Fruit fly (Drosophila melanogaster) whole organism, pupa: ENCODE measurements around the gene CG14142.

Source experiments
- CG10348 ChIP-seq: fragments of 200-800 bp; sonication (Bioruptor generic); IDR thresholded peaks from 2 replicates; pipeline ENCODE4 v1.3.6; 2022; ENCODE audit warnings: missing biosample characterization, missing genetic modification characterization
- CG12605 ChIP-seq: fragments of 200-800 bp; sonication (Bioruptor generic); IDR thresholded peaks from 2 replicates; pipeline ENCODE4 v1.3.6; 2022; ENCODE audit warnings: missing biosample characterization, missing genetic modification characterization
- CG13204 ChIP-seq: fragments of 200-800 bp; sonication (Bioruptor generic); optimal IDR thresholded peaks from 2 replicates; lab custom pipeline; 2018; ENCODE audit warnings: missing biosample characterization, mild to moderate bottlenecking, missing genetic modification characterization, moderate library complexity
- CG14655 ChIP-seq: fragments of 200-800 bp; sonication (Bioruptor generic); optimal IDR thresholded peaks from 3 replicates; lab custom pipeline; 2017; ENCODE audit warnings: mild to moderate bottlenecking, missing biosample characterization, missing genetic modification reagents, missing genetic modification characterization
- CG15710 ChIP-seq: fragments of 200-800 bp; sonication (Bioruptor generic); optimal IDR thresholded peaks from 2 replicates; lab custom pipeline; 2018; ENCODE audit warnings: missing biosample characterization, mild to moderate bottlenecking, missing genetic modification characterization, moderate library complexity
- CG17806 ChIP-seq: fragments of 200-800 bp; sonication (Bioruptor generic); optimal IDR thresholded peaks from 2 replicates; lab custom pipeline; 2018; ENCODE audit warnings: missing biosample characterization, mild to moderate bottlenecking, missing genetic modification characterization, moderate library complexity
- CG32121 ChIP-seq: fragments of 200-800 bp; sonication (Bioruptor generic); IDR thresholded peaks from 2 replicates; pipeline ENCODE4 v1.3.6; 2022; ENCODE audit warnings: missing biosample characterization, missing genetic modification characterization
- CG34367 ChIP-seq: fragments of 200-800 bp; sonication (Bioruptor generic); optimal IDR thresholded peaks from 2 replicates; lab custom pipeline; 2018; ENCODE audit warnings: missing biosample characterization, mild to moderate bottlenecking, missing genetic modification characterization
- CG4496 ChIP-seq: fragments of 200-800 bp; sonication (Bioruptor generic); IDR thresholded peaks from 3 replicates; pipeline ENCODE4 v1.3.6; 2022; ENCODE audit warnings: missing biosample characterization, missing genetic modification characterization
- CG8159 ChIP-seq: fragments of 200-800 bp; sonication (Bioruptor generic); optimal IDR thresholded peaks from 3 replicates; lab custom pipeline; 2018; ENCODE audit warnings: missing biosample characterization, mild to moderate bottlenecking, missing genetic modification characterization, moderate library complexity
- CG8301 ChIP-seq: fragments of 200-800 bp; sonication (Bioruptor generic); optimal IDR thresholded peaks from 2 replicates; lab custom pipeline; 2018; ENCODE audit warnings: missing biosample characterization, mild to moderate bottlenecking, missing genetic modification characterization
- CG9948 ChIP-seq: fragments of 200-800 bp; sonication (Bioruptor generic); optimal IDR thresholded peaks from 2 replicates; lab custom pipeline; 2018; ENCODE audit warnings: missing biosample characterization, mild to moderate bottlenecking, missing genetic modification characterization, moderate library complexity
- D1 ChIP-seq: fragments of 200-800 bp; sonication (Bioruptor generic); optimal IDR thresholded peaks from 2 replicates; lab custom pipeline; 2018; ENCODE audit warnings: missing biosample characterization, mild to moderate bottlenecking, missing genetic modification characterization, moderate library complexity
- EcR ChIP-seq: fragments of 200-800 bp; sonication (Bioruptor generic); optimal IDR thresholded peaks from 3 replicates; lab custom pipeline; 2019; ENCODE audit warnings: missing biosample characterization, missing genetic modification characterization, mild to moderate bottlenecking, moderate library complexity, missing genetic modification reagents
- Ets98B ChIP-seq: fragments of 200-800 bp; sonication (Bioruptor generic); IDR thresholded peaks from 2 replicates; pipeline ENCODE4 v1.3.6; 2022; ENCODE audit warnings: missing biosample characterization, missing genetic modification characterization
- Pif1A ChIP-seq: fragments of 200-800 bp; sonication (Bioruptor generic); optimal IDR thresholded peaks from 3 replicates; lab custom pipeline; 2016; ENCODE audit warnings: missing biosample characterization, missing genetic modification characterization
- Pif1B ChIP-seq: fragments of 200-800 bp; sonication (Bioruptor generic); optimal IDR thresholded peaks from 3 replicates; lab custom pipeline; 2016; ENCODE audit warnings: missing biosample characterization, missing genetic modification characterization
- Snoo ChIP-seq: fragments of 200-800 bp; sonication (Bioruptor generic); optimal IDR thresholded peaks from 3 replicates; lab custom pipeline; 2017; ENCODE audit warnings: missing biosample characterization, mild to moderate bottlenecking, missing genetic modification characterization, inconsistent platforms
- fd96Ca ChIP-seq: fragments of 200-800 bp; sonication (Bioruptor generic); IDR thresholded peaks from 3 replicates; pipeline ENCODE4 v1.3.6; 2022; ENCODE audit warnings: missing biosample characterization, missing genetic modification characterization
- gl ChIP-seq: fragments of 200-800 bp; sonication (Bioruptor generic); optimal IDR thresholded peaks from 2 replicates; lab custom pipeline; 2018; ENCODE audit warnings: missing biosample characterization, mild to moderate bottlenecking, missing genetic modification characterization
- rn ChIP-seq: fragments of 200-800 bp; sonication (Bioruptor generic); IDR thresholded peaks from 2 replicates; pipeline ENCODE4 v1.3.6; 2022; ENCODE audit warnings: missing biosample characterization, missing genetic modification characterization

Gene CG14142

DNA sequence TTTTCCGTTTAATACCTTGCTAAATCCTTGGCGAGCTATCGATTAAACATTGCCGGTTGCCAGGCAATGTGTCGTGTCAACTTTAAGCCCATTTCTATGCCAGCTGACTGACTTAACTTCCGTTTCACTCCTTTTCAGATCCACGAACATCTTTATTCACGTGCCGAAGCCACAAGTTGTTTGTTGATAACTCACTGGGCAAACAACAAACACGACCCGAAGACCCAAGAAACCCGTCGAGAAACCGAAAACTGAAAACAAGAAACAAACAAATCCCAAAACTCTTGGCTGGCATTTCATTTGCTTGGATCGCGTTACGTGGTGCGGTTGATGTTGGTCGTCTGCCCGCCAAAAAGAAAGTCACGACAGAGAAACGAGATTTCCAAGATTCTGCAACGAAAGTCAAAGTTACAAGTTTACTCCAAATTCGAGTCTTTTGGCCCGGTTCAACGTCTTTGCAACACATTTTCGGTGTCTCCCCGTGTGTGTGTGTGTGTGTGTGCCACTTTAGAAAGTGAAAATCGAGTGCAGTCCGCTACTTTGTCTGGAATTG, 22.5 kb upstream of the CG14142 start, which contains the start of gene CG6216:
Gene CG6216 (minus strand): TSS at position 51 of the 553 bp plus-strand sequence.
- TF ChIP-seq Snoo (tag; lab: Kevin White, UChicago) (peak; percentile 77), CG14655 (GFP tag; lab: Kevin White, UChicago) (no peak)

- TF ChIP-seq Pif1A (peak; percentile 54), CG12605 (GFP tag; lab: Robert Waterston, UW) (peak; percentile 8; the same call in 1 of the 2 replicates), Pif1B (GFP tag; lab: Kevin White, UChicago) (peak; percentile 44), fd96Ca (peak; percentile 68), CG10348 (GFP tag; lab: Robert Waterston, UW) (peak; percentile 15; the same call in 1 of the 2 replicates), CG9948 (no peak), CG32121 (GFP tag; lab: Robert Waterston, UW) (peak; percentile 74), CG34367 (tag; lab: Kevin White, UChicago) (no peak), D1 (tag; lab: Kevin White, UChicago) (no peak), rn (peak; percentile 51; the same call in 1 of the 2 replicates), CG14655 (GFP tag; lab: Kevin White, UChicago) (peak; percentile 58), CG8301 (peak; percentile 46), Snoo (tag; lab: Kevin White, UChicago) (peak; percentile 23), CG15710 (tag; lab: Kevin White, UChicago) (peak; percentile 19), CG17806 (no peak), Ets98B (GFP tag; lab: Robert Waterston, UW) (peak; percentile 77), CG4496 (GFP tag; lab: Robert Waterston, UW) (peak; percentile 77)
Measured at dm6 chr3L:11155380-11155779, 17.9 kb upstream of the CG14142 start.

- TF ChIP-seq CG13204 (GFP tag; lab: Kevin White, UChicago) (no peak), rn (no peak), D1 (tag; lab: Kevin White, UChicago) (no peak)
Measured at dm6 chr3L:11164899-11165298, 8.4 kb upstream of the CG14142 start, which contains the start of gene Alg10. Gene Alg10, plus strand, starts transcription at chr3L:11164971.

DNA sequence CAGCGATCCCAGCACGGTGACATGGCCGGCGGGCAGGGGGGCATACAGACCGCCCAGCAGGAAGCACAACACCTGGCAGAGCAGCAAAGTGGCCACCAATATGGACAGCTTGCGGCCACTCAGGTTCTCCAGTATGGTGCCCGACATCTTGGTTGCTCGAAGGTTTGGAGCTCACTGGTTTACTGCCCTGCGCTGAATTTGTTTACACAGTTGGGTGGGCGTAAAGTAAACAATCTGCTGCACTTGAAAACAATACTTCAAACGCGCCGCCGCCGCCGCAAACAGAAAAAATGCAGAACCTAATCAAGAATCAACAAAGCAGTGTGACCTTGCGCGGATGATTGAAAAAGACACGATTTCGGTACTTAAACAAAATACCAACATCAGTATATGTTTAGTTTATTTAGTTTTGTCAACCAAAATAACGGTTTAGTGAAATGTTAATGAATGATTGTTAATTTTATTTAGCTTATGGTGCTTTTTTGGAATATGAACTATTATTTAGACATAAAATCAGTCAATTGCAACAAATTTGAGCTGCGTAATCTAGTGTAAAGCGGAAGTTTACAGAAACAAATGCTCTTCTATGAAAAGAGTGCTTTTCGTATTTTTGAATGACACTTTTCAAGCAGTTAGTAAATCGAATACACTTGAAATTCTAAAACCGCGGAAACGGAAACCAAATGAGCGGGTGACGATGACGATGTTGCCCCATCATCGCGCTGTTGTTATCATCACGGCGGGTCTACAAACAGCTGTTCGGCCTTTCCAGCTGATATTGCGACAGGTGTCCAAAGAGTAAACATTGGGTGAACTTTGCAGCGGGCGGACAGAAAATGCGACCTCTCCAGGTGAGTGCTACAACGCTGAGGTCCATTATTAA, 3.8 kb upstream of the CG14142 start, which contains the start of the genes wls and Adck5:
Gene wls (minus strand): TSS at position 327 of the 883 bp plus-strand sequence.
Gene Adck5 (plus strand): TSS at position 519 of the 883 bp plus-strand sequence.
- TF ChIP-seq rn (no peak), CG8301 (no peak), CG34367 (tag; lab: Kevin White, UChicago) (peak; percentile 53), EcR (GFP tag; lab: Kevin White, UChicago) (no peak), fd96Ca (0 out of 3 replicates have a peak, but pooled peaks have one; percentile 21), CG4496 (GFP tag; lab: Robert Waterston, UW) (peak; percentile 78), CG13204 (GFP tag; lab: Kevin White, UChicago) (no peak), Ets98B (GFP tag; lab: Robert Waterston, UW) (peak; percentile 18; the same call in 1 of the 2 replicates), gl (tag; lab: Kevin White, UChicago) (peak; percentile 38), CG32121 (GFP tag; lab: Robert Waterston, UW) (0 out of 2 replicates have a peak, but pooled peaks have one; percentile 35), Snoo (tag; lab: Kevin White, UChicago) (peak; percentile 78), CG12605 (GFP tag; lab: Robert Waterston, UW) (peak; percentile 64)

DNA sequence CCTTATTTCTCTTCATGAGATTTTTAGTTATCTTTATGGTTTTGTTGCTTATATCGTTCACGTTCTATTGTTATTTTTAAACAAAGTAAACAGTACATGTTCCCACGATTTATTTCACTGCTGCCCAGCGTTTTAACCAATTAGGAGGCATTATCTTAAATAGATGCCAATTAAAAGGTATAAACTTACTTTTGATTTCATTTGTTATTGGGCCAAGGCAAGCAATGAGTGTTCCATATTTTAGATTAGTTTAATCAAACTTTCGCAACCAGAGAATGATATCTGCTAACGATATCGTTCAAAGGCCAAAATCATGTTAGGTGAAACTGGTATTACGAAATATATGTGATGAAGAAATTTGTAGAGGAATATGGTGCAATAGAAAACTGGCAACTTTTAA, 9.7 kb downstream of the CG14142 start:
- no peak for TF ChIP-seq CG9948
- TF ChIP-seq CG17806, result no peak
- no peak for TF ChIP-seq CG8301
- TF ChIP-seq CG10348 (GFP tag; lab: Robert Waterston, UW), result no peak
- no peak for TF ChIP-seq Snoo (tag; lab: Kevin White, UChicago)
- no peak for TF ChIP-seq CG8159
- TF ChIP-seq D1 (tag; lab: Kevin White, UChicago), result no peak
- TF ChIP-seq fd96Ca, result no peak
- TF ChIP-seq rn, result no peak
- no peak for TF ChIP-seq CG14655 (GFP tag; lab: Kevin White, UChicago)
- TF ChIP-seq CG15710 (tag; lab: Kevin White, UChicago), result no peak
- TF ChIP-seq EcR (GFP tag; lab: Kevin White, UChicago), result no peak
- TF ChIP-seq CG12605 (GFP tag; lab: Robert Waterston, UW), result no peak
- no peak for TF ChIP-seq CG32121 (GFP tag; lab: Robert Waterston, UW)
- TF ChIP-seq CG4496 (GFP tag; lab: Robert Waterston, UW), result no peak
- TF ChIP-seq Pif1B (GFP tag; lab: Kevin White, UChicago), result no peak
- no peak for TF ChIP-seq Pif1A

dm6 chr3L:11183965-11184364, 10.7 kb downstream of the CG14142 start:
- TF ChIP-seq CG14655 (GFP tag; lab: Kevin White, UChicago), result no peak
- TF ChIP-seq fd96Ca, result no peak
- TF ChIP-seq Pif1B (GFP tag; lab: Kevin White, UChicago), result no peak
- TF ChIP-seq D1 (tag; lab: Kevin White, UChicago), result no peak
- no peak for TF ChIP-seq CG9948
- no peak for TF ChIP-seq CG15710 (tag; lab: Kevin White, UChicago)
- no peak for TF ChIP-seq Ets98B (GFP tag; lab: Robert Waterston, UW)
- no peak for TF ChIP-seq CG10348 (GFP tag; lab: Robert Waterston, UW)
- TF ChIP-seq EcR (GFP tag; lab: Kevin White, UChicago), result no peak
